Worm (Caenorhabditis elegans) whole organism, mixed stage, embryonic: ENCODE data around the gene B0286.1.

Experiments
- ceh-43 ChIP-seq: fragments of 200-800 bp; sonication (Bioruptor generic); optimal IDR thresholded peaks from 2 replicates; lab custom pipeline; 2018; ENCODE audit warnings: mild to moderate bottlenecking, missing genetic modification characterization, moderate library complexity, missing compliant biosample characterization
- elt-3 ChIP-seq: fragments of 150-350 bp; optimal IDR thresholded peaks from 2 replicates; lab custom pipeline; 2014; ENCODE audit warnings: missing biosample characterization, missing genetic modification characterization
- lin-13 ChIP-seq: fragments of 150-350 bp; optimal IDR thresholded peaks from 2 replicates; lab custom pipeline; 2014; ENCODE audit warnings: missing biosample characterization, missing genetic modification characterization
- mab-5 ChIP-seq: fragments of 150-350 bp; optimal IDR thresholded peaks from 2 replicates; lab custom pipeline; 2014; ENCODE audit warnings: missing biosample characterization, missing genetic modification characterization
- nhr-12 ChIP-seq: fragments of 150-350 bp; optimal IDR thresholded peaks from 2 replicates; lab custom pipeline; 2014; ENCODE audit warnings: missing biosample characterization, missing genetic modification characterization
- nhr-76 ChIP-seq: sonication (generic microtip); optimal IDR thresholded peaks from 2 replicates; lab custom pipeline; 2017; ENCODE audit warnings: missing biosample characterization, missing genetic modification characterization
- pha-4 ChIP-seq: fragments of 150-350 bp; optimal IDR thresholded peaks from 2 replicates; lab custom pipeline; 2018; ENCODE audit warnings: missing biosample characterization, missing genetic modification reagents, missing genetic modification characterization
- snpc-4 ChIP-seq: fragments of 150-350 bp; optimal IDR thresholded peaks from 2 replicates; lab custom pipeline; 2014; ENCODE audit warnings: missing biosample characterization, missing genetic modification characterization
- unc-120 ChIP-seq: sonication (generic microtip); optimal IDR thresholded peaks from 2 replicates; lab custom pipeline; 2017; ENCODE audit warnings: missing genetic modification characterization, missing compliant biosample characterization; ENCODE audit not compliant: poor library complexity, severe bottlenecking
- unc-39 ChIP-seq: fragments of 150-350 bp; optimal IDR thresholded peaks from 2 replicates; lab custom pipeline; 2014; ENCODE audit warnings: missing biosample characterization, missing genetic modification characterization
- ztf-11 ChIP-seq: fragments of 150-350 bp; optimal IDR thresholded peaks from 2 replicates; lab custom pipeline; 2014; ENCODE audit warnings: missing biosample characterization, missing genetic modification characterization

DNA sequence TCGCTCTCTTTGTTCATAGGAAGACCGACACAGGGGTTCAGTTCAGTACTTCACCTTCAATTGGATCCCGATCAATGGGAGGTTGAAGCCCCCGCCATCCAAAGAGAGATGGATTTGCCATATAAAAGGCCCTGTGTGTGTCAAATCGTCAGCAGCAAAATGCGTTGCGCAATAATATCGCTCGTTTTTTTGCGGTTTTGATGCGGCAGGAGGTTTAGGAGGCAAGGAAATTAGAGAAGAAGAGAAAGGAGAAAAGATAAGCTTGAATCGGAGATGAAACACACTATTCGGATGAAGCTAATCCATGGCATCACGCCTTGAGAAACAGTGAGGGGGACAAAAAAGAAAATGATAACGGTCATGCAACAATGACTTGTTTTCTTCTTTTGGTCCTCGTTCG is 16.1 kb downstream of the B0286.1 start:
- TF ChIP-seq unc-120: no peak
- no peak for TF ChIP-seq snpc-4 (tag; lab: Kevin White, UChicago)
- no peak for TF ChIP-seq mab-5 (tag; lab: Kevin White, UChicago)
- TF ChIP-seq pha-4 (tag; lab: Kevin White, UChicago): no peak
- TF ChIP-seq nhr-12 (tag; lab: Kevin White, UChicago): no peak
- no peak for TF ChIP-seq ceh-43 (GFP tag; lab: Kevin White, UChicago)
- no peak for TF ChIP-seq unc-39 (tag; lab: Kevin White, UChicago)
- no peak for TF ChIP-seq nhr-76 (tag; lab: Kevin White, UChicago)
- no peak for TF ChIP-seq ztf-11
- no peak for TF ChIP-seq lin-13 (tag; lab: Kevin White, UChicago)
- no peak for TF ChIP-seq elt-3 (tag; lab: Kevin White, UChicago)
